Fruit fly (Drosophila melanogaster): Measurements from ENCODE around the gene ATPsynCF6.
A peak's percentile ranks its signal among the peaks of the same experiment; 100 is the strongest.

The ATPsynCF6 gene

dm6 chr3R:23315630-23316029 lies 40.2 kb downstream of the ATPsynCF6 start (continued):
- TF ChIP-seq CG2120 (GFP tag; optimal IDR thresholded peaks at IDR 0.05) (no peak), CG2875 (GFP tag; optimal IDR thresholded peaks at IDR 0.05) (peak; percentile 13), Hmr (GFP tag; optimal IDR thresholded peaks at IDR 0.05) (peak; percentile 3), CG11085 (GFP tag; IDR thresholded peaks at IDR 0.05) (no peak), Atf3 (GFP tag; optimal IDR thresholded peaks at IDR 0.05) (no peak), zfh1 (GFP tag; IDR thresholded peaks at IDR 0.05) (peak; percentile 41; the same call in 1 of the 3 replicates), CG10274 (GFP tag; optimal IDR thresholded peaks at IDR 0.05) (no peak), Ets65A (GFP tag) (peak; percentile 7), Camta (GFP tag; optimal IDR thresholded peaks at IDR 0.05) (no peak), Oaz (GFP tag; IDR thresholded peaks at IDR 0.05) (0 out of 2 replicates have a peak, but pooled peaks have one; percentile 7), vvl (GFP tag; IDR thresholded peaks at IDR 0.05) (peak; percentile 42), Pdp1 (GFP tag; optimal IDR thresholded peaks at IDR 0.05) (no peak), Med (GFP tag) (peak; percentile 67), CoRest (tag; optimal IDR thresholded peaks at IDR 0.05) (peak; percentile 16), CG30403 (GFP tag; optimal IDR thresholded peaks at IDR 0.05) (peak; percentile 27), H2.0 (GFP tag; IDR thresholded peaks at IDR 0.05) (peak; percentile 68), CG16813 (GFP tag; IDR thresholded peaks at IDR 0.05; ENCODE audit: partially characterized antibody) (no peak), CG1603 (tag; optimal IDR thresholded peaks at IDR 0.05) (peak; percentile 51), CG11696 (GFP tag; IDR thresholded peaks at IDR 0.05) (no peak), sr (GFP tag; IDR thresholded peaks at IDR 0.05) (no peak), CG13775 (GFP tag; optimal IDR thresholded peaks at IDR 0.05) (peak; percentile 4), Eip74EF (GFP tag; optimal IDR thresholded peaks at IDR 0.05) (no peak), eyg (GFP tag; optimal IDR thresholded peaks at IDR 0.05) (no peak), CG33557 (GFP tag; optimal IDR thresholded peaks at IDR 0.05) (no peak), D (optimal IDR thresholded peaks at IDR 0.05) (no peak), D (GFP tag; optimal IDR thresholded peaks at IDR 0.05) (no peak), CG9609 (GFP tag; optimal IDR thresholded peaks at IDR 0.05) (no peak), CG16863 (GFP tag; optimal IDR thresholded peaks at IDR 0.05) (peak; percentile 21), eve (GFP tag; optimal IDR thresholded peaks at IDR 0.05) (peak in 1 of 2 experiments; percentile 72), CG17359 (tag; optimal IDR thresholded peaks at IDR 0.05) (peak; percentile 10), phol (tag; optimal IDR thresholded peaks at IDR 0.05) (peak; percentile 10), CG14965 (GFP tag; optimal IDR thresholded peaks at IDR 0.05; ENCODE audit: borderline replicate concordance) (no peak), org-1 (GFP tag; optimal IDR thresholded peaks at IDR 0.05) (no peak), chm (GFP tag; IDR thresholded peaks at IDR 0.05) (no peak), CG4328 (GFP tag; optimal IDR thresholded peaks at IDR 0.05) (no peak), Spps (tag; optimal IDR thresholded peaks at IDR 0.05) (no peak), ara (GFP tag; IDR thresholded peaks at IDR 0.05) (0 out of 2 replicates have a peak, but pooled peaks have one; percentile 29), CG7786 (GFP tag; optimal IDR thresholded peaks at IDR 0.05) (peak; percentile 11), CG6175 (GFP tag; IDR thresholded peaks at IDR 0.05) (no peak), Xbp1 (GFP tag; optimal IDR thresholded peaks at IDR 0.05) (peak; percentile 40), CG12155 (GFP tag; optimal IDR thresholded peaks at IDR 0.05) (no peak), Awh (GFP tag; IDR thresholded peaks at IDR 0.05) (0 out of 2 replicates have a peak, but pooled peaks have one; percentile 19), Rfx (GFP tag; IDR thresholded peaks at IDR 0.05) (0 out of 2 replicates have a peak, but pooled peaks have one; percentile 11), Myb (GFP tag; optimal IDR thresholded peaks at IDR 0.05) (peak; percentile 1), CG15479 (GFP tag; optimal IDR thresholded peaks at IDR 0.05) (no peak), CG13424 (tag; optimal IDR thresholded peaks at IDR 0.05) (peak; percentile 9), CG12391 (tag; optimal IDR thresholded peaks at IDR 0.05) (peak; percentile 31), CG10267 (tag; optimal IDR thresholded peaks at IDR 0.05) (no peak), Hsf (GFP tag; optimal IDR thresholded peaks at IDR 0.05) (peak; percentile 14), pnt (GFP tag; optimal IDR thresholded peaks at IDR 0.05) (no peak), CG1529 (GFP tag; optimal IDR thresholded peaks at IDR 0.05) (no peak)

All from whole organism, embryonic.